Worm (Caenorhabditis elegans) whole organism, late embryonic: Measurements from ENCODE around the gene pkc-1.

ENCODE experiments used
- C08G9.2 ChIP-seq: sonication (generic microtip); optimal IDR thresholded peaks from 2 replicates; lab custom pipeline; 2016; ENCODE audit warnings: mild to moderate bottlenecking, missing genetic modification characterization, moderate library complexity, missing compliant biosample characterization
- F13H6.1 ChIP-seq: sonication (generic microtip); optimal IDR thresholded peaks from 2 replicates; lab custom pipeline; 2016; ENCODE audit warnings: missing genetic modification characterization, missing compliant biosample characterization
- K09A11.1 ChIP-seq: sonication (generic microtip); optimal IDR thresholded peaks from 2 replicates; lab custom pipeline; 2017; ENCODE audit warnings: antibody characterized with exemption, mild to moderate bottlenecking, missing genetic modification characterization, missing compliant biosample characterization; ENCODE audit not compliant: insufficient read depth
- Y22D7AL.16 ChIP-seq: sonication (generic microtip); optimal IDR thresholded peaks from 2 replicates; lab custom pipeline; 2016; ENCODE audit warnings: missing genetic modification characterization, missing compliant biosample characterization
- ahr-1 ChIP-seq: sonication (generic microtip); optimal IDR thresholded peaks from 2 replicates; lab custom pipeline; 2016; ENCODE audit warnings: missing genetic modification characterization, missing compliant biosample characterization
- ama-1 ChIP-seq: fragments of 150-350 bp; optimal IDR thresholded peaks from 2 replicates; lab custom pipeline; 2014
- ceh-18 ChIP-seq: sonication (generic microtip); optimal IDR thresholded peaks from 2 replicates; lab custom pipeline; 2016; ENCODE audit warnings: missing genetic modification characterization, missing compliant biosample characterization
- ceh-30 ChIP-seq: fragments of 150-350 bp; optimal IDR thresholded peaks from 2 replicates; lab custom pipeline; 2014; ENCODE audit warnings: missing biosample characterization, missing genetic modification characterization
- ceh-31 ChIP-seq: sonication (generic microtip); optimal IDR thresholded peaks from 2 replicates; lab custom pipeline; 2016; ENCODE audit warnings: missing genetic modification characterization, missing compliant biosample characterization
- ceh-34 ChIP-seq: sonication (generic microtip); optimal IDR thresholded peaks from 2 replicates; lab custom pipeline; 2016; ENCODE audit warnings: mild to moderate bottlenecking, missing genetic modification characterization, missing compliant biosample characterization
- ceh-6 ChIP-seq: fragments of 200-800 bp; sonication (Bioruptor generic); optimal IDR thresholded peaks from 2 replicates; lab custom pipeline; 2018; ENCODE audit warnings: mild to moderate bottlenecking, missing genetic modification characterization, missing compliant biosample characterization
- ceh-9 ChIP-seq: sonication (generic microtip); optimal IDR thresholded peaks from 2 replicates; lab custom pipeline; 2016; ENCODE audit warnings: mild to moderate bottlenecking, missing genetic modification characterization, inconsistent platforms, missing compliant biosample characterization
- elt-2 ChIP-seq: sonication (generic microtip); optimal IDR thresholded peaks from 2 replicates; lab custom pipeline; 2016; ENCODE audit warnings: missing genetic modification reagents, missing genetic modification characterization, missing compliant biosample characterization
- elt-4 ChIP-seq: sonication (generic microtip); optimal IDR thresholded peaks from 2 replicates; lab custom pipeline; 2016; ENCODE audit warnings: missing genetic modification characterization, missing compliant biosample characterization
- ets-4 ChIP-seq: sonication (generic microtip); optimal IDR thresholded peaks from 2 replicates; lab custom pipeline; 2016; ENCODE audit warnings: missing genetic modification characterization, missing compliant biosample characterization
- eyg-1 ChIP-seq: sonication (generic microtip); optimal IDR thresholded peaks from 2 replicates; lab custom pipeline; 2016; ENCODE audit warnings: missing genotype, missing genetic modification characterization, missing compliant biosample characterization
- fkh-10 ChIP-seq: fragments of 150-350 bp; optimal IDR thresholded peaks from 2 replicates; lab custom pipeline; 2014; ENCODE audit warnings: missing biosample characterization, missing genetic modification reagents, missing genetic modification characterization
- hlh-13 ChIP-seq: fragments of 200-800 bp; sonication (Bioruptor generic); optimal IDR thresholded peaks from 2 replicates; lab custom pipeline; 2018; ENCODE audit warnings: mild to moderate bottlenecking, missing genetic modification characterization, missing compliant biosample characterization
- hlh-8 ChIP-seq: sonication (generic microtip); optimal IDR thresholded peaks from 2 replicates; lab custom pipeline; 2016; ENCODE audit warnings: missing genotype, missing genetic modification characterization, missing compliant biosample characterization
- lim-6 ChIP-seq: sonication (generic microtip); optimal IDR thresholded peaks from 2 replicates; lab custom pipeline; 2016; ENCODE audit warnings: missing genetic modification characterization, missing compliant biosample characterization
- lin-11 ChIP-seq: fragments of 200-800 bp; sonication (Bioruptor generic); optimal IDR thresholded peaks from 2 replicates; lab custom pipeline; 2018; ENCODE audit warnings: mild to moderate bottlenecking, missing genetic modification characterization, missing compliant biosample characterization
- madf-2 ChIP-seq: sonication (generic microtip); optimal IDR thresholded peaks from 2 replicates; lab custom pipeline; 2017; ENCODE audit warnings: missing genetic modification characterization, missing compliant biosample characterization
- nfya-1 ChIP-seq: sonication (generic microtip); optimal IDR thresholded peaks from 2 replicates; lab custom pipeline; 2017; ENCODE audit warnings: missing genetic modification characterization, mild to moderate bottlenecking, missing compliant biosample characterization, antibody characterized with exemption, moderate library complexity
- nhr-232 ChIP-seq: sonication (generic microtip); optimal IDR thresholded peaks from 2 replicates; lab custom pipeline; 2016; ENCODE audit warnings: missing genetic modification characterization, missing compliant biosample characterization
- pag-3 ChIP-seq: sonication (generic microtip); optimal IDR thresholded peaks from 2 replicates; lab custom pipeline; 2016; ENCODE audit warnings: missing compliant biosample characterization, missing genetic modification characterization, borderline replicate concordance
- pat-9 ChIP-seq: fragments of 200-800 bp; sonication (Bioruptor generic); optimal IDR thresholded peaks from 2 replicates; lab custom pipeline; 2018; ENCODE audit warnings: mild to moderate bottlenecking, missing genetic modification characterization, moderate library complexity, missing compliant biosample characterization
- pqm-1 ChIP-seq: sonication (generic microtip); optimal IDR thresholded peaks from 2 replicates; lab custom pipeline; 2016; ENCODE audit warnings: missing genetic modification characterization, missing compliant biosample characterization
- sdc-2 ChIP-seq: sonication (generic microtip); optimal IDR thresholded peaks from 2 replicates; lab custom pipeline; 2016; ENCODE audit warnings: missing genotype, missing genetic modification characterization, missing compliant biosample characterization
- syd-9 ChIP-seq: sonication (generic microtip); optimal IDR thresholded peaks from 2 replicates; lab custom pipeline; 2016; ENCODE audit warnings: mild to moderate bottlenecking, missing genetic modification characterization, moderate library complexity, missing compliant biosample characterization
- tbx-2 ChIP-seq: sonication (generic microtip); optimal IDR thresholded peaks from 2 replicates; lab custom pipeline; 2016; ENCODE audit warnings: missing genetic modification characterization, missing compliant biosample characterization
- tbx-7 ChIP-seq: sonication (generic microtip); optimal IDR thresholded peaks from 2 replicates; lab custom pipeline; 2016; ENCODE audit warnings: missing genotype, missing genetic modification characterization, missing compliant biosample characterization
- ttx-3 ChIP-seq: sonication (generic microtip); optimal IDR thresholded peaks from 2 replicates; lab custom pipeline; 2016; ENCODE audit warnings: missing genetic modification reagents, missing genetic modification characterization, missing compliant biosample characterization
- unc-3 ChIP-seq, 2 experiments: fragments of 200-800 bp in 1 of 2; sonication (Bioruptor generic) in 1 of 2; sonication (generic microtip) in 1 of 2; conservative IDR thresholded peaks in 1 of 2; optimal IDR thresholded peaks in 1 of 2; 2 replicates each; pipeline versions ENCODE4 v1.3.6 to Lab custom; 2016 to 2022; ENCODE audit warnings: missing compliant biosample characterization in 2 of 2, missing genetic modification characterization in 2 of 2, missing genetic modification reagents in 1 of 2
- unc-42 ChIP-seq: sonication (generic microtip); optimal IDR thresholded peaks from 2 replicates; lab custom pipeline; 2016; ENCODE audit warnings: missing genotype, missing genetic modification characterization, missing compliant biosample characterization
- zip-5 ChIP-seq: sonication (generic microtip); optimal IDR thresholded peaks from 2 replicates; lab custom pipeline; 2016; ENCODE audit warnings: missing genetic modification characterization, missing compliant biosample characterization
- ztf-16 ChIP-seq: sonication (generic microtip); optimal IDR thresholded peaks from 2 replicates; lab custom pipeline; 2017; ENCODE audit warnings: missing genetic modification characterization, missing compliant biosample characterization

The pkc-1 gene

DNA sequence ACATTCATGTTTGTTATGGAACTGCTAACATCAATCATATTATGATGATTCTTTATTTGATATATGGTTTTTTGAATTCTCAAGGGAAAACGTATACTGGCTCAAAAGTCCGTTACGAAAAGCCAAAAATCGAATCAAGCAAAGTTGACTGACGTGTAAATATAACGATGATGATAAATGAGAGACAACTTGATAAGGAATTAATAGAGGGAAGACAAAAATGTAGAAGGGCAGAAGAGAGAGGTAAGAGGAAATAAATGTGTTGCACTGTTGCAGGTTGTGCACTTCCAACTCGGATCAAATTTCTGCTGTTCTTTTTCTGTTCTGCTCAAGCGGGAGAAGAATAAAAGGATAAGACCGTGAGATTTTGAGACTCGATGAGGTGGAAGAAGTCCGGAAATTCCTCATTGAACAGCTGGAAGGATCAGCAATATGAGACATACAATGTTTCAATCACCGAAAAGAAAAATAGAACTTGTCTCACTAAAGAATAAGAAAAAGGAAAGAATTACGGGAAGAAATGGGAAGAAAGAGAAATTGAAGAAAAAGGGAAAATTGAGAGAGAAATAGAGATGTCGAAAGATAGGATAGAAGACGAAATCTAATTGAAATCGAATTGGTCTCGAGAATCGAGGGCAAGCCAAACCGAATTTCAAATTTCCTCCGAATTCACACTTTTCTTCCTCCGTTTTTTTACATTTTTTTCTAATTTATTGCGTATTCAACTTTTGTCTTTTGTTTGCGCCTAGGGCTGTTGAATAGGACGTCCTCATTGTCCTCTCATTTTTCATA lies 45.7 kb downstream of the pkc-1 start:
- TF ChIP-seq madf-2 = no peak
- TF ChIP-seq pat-9 (tag; lab: Kevin White, UChicago) = no peak
- TF ChIP-seq unc-42 (tag; lab: Kevin White, UChicago) = peak; percentile 96
- no peak for TF ChIP-seq ets-4 (tag; lab: Kevin White, UChicago)
- TF ChIP-seq, all 69 proteins: peak for 1

DNA sequence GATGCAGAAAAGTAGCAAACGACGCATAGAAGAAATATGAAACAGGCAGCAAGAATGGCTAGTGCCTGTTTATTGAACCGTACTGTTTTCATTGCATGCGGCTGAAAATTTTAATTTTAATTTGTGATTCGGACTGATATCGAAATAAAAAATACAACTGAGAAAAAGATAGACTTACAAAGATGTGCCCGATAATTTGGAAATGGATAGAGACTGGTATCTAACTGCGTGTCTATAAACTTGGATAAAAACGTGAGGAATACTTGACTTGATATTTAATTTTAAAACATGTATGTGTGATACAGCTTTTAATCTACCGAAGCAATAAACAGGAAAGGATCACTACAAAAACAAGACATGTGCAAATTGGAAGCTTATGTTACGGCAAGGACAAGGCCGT lies 46.6 kb downstream of the pkc-1 start, which contains the start of gene mans-2:
Gene mans-2 (minus strand): TSS at position 101 of the 400 bp plus-strand sequence.
- TF ChIP-seq madf-2 = no peak
- TF ChIP-seq tbx-7 (tag; lab: Kevin White, UChicago) = no peak
- TF ChIP-seq K09A11.1 (tag; lab: Kevin White, UChicago) = no peak
- TF ChIP-seq nhr-232 (tag; lab: Kevin White, UChicago) = no peak
- no peak for TF ChIP-seq elt-4
- TF ChIP-seq ahr-1 (tag; lab: Kevin White, UChicago) = no peak
- TF ChIP-seq lin-11 (tag; lab: Kevin White, UChicago) = no peak
- no peak for TF ChIP-seq fkh-10 (GFP tag; lab: Kevin White, UChicago)
- no peak for TF ChIP-seq unc-42 (tag; lab: Kevin White, UChicago)
- TF ChIP-seq ztf-16 (tag; lab: Kevin White, UChicago) = no peak
- TF ChIP-seq hlh-8 (tag; lab: Kevin White, UChicago) = no peak
- no peak for TF ChIP-seq ceh-9
- TF ChIP-seq lim-6 (tag; lab: Kevin White, UChicago) = no peak
- no peak for TF ChIP-seq nfya-1 (tag; lab: Kevin White, UChicago)

DNA sequence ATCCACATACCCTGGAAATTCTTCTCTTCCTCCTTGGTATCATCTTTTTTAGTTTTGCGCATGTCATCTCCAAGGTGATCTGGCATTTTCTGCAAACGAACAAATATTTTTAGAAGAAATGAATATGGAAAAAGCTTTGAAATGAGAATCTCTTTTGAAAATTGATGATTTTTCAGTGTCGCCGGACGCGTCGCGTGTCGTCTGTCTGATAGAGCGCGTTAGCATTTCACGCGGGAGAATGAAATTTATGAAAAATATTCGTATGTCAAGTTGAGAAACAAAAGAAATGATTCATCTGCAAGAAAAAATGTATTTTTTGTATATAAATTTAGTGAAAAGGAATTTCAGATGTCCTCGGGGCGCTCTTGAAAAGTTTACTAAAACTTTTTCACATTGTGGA lies 49.7 kb downstream of the pkc-1 start, which contains the start of gene rpt-1:
Gene rpt-1 (minus strand): TSS at position 89 of the 400 bp plus-strand sequence.
- TF ChIP-seq nfya-1 (tag; lab: Kevin White, UChicago) (peak; percentile 48), ceh-31 (tag; lab: Kevin White, UChicago) (peak; percentile 42), tbx-7 (tag; lab: Kevin White, UChicago) (no peak), ztf-16 (tag; lab: Kevin White, UChicago) (no peak), eyg-1 (no peak), fkh-10 (GFP tag; lab: Kevin White, UChicago) (no peak), F13H6.1 (no peak), C08G9.2 (tag; lab: Kevin White, UChicago) (no peak), elt-4 (no peak), Y22D7AL.16 (tag; lab: Kevin White, UChicago) (no peak), ceh-30 (tag; lab: Kevin White, UChicago) (no peak), syd-9 (no peak), ttx-3 (tag; lab: Kevin White, UChicago) (no peak), ama-1 (lab: Kevin White, UChicago) (peak; percentile 18), zip-5 (tag; lab: Kevin White, UChicago) (no peak), pqm-1 (tag; lab: Kevin White, UChicago) (no peak), ceh-18 (tag; lab: Kevin White, UChicago) (no peak), nhr-232 (tag; lab: Kevin White, UChicago) (no peak), hlh-13 (no peak), ceh-34 (tag; lab: Kevin White, UChicago) (peak; percentile 41), tbx-2 (tag; lab: Kevin White, UChicago) (no peak), elt-2 (tag; lab: Kevin White, UChicago) (peak; percentile 41), ceh-6 (no peak), pag-3 (tag; lab: Kevin White, UChicago) (no peak), unc-3 (GFP tag; conservative IDR thresholded peaks at IDR 0.05; lab: Robert Waterston, UW) (no peak), unc-3 (tag; optimal IDR thresholded peaks at IDR 0.05; lab: Kevin White, UChicago) (no peak), sdc-2 (tag; lab: Kevin White, UChicago) (no peak)
